Worm (Caenorhabditis elegans) whole organism, young adult: ENCODE results near the gene glt-1.

Experiments used
- B0261.1 ChIP-seq: sonication (generic microtip); optimal IDR thresholded peaks from 2 replicates; lab custom pipeline; 2016; ENCODE audit warnings: mild to moderate bottlenecking, missing genetic modification characterization, moderate library complexity, missing compliant biosample characterization
- C06A6.2 ChIP-seq: fragments of 200-800 bp; sonication (Bioruptor generic); conservative IDR thresholded peaks from 2 replicates; pipeline ENCODE4 v1.3.6; 2022; ENCODE audit warnings: missing genetic modification characterization, missing compliant biosample characterization
- F49E8.2 ChIP-seq: sonication (generic microtip); optimal IDR thresholded peaks from 3 replicates; lab custom pipeline; 2017; ENCODE audit warnings: missing genetic modification characterization, mild to moderate bottlenecking, missing compliant biosample characterization, antibody characterized with exemption, moderate library complexity; ENCODE audit not compliant: insufficient read depth
- F55B11.4 ChIP-seq: sonication (generic microtip); optimal IDR thresholded peaks from 2 replicates; lab custom pipeline; 2016; ENCODE audit warnings: missing compliant biosample characterization, missing genetic modification characterization, borderline replicate concordance; ENCODE audit not compliant: insufficient read depth
- Y56A3A.18 ChIP-seq: fragments of 200-800 bp; sonication (Bioruptor generic); IDR thresholded peaks from 2 replicates; pipeline ENCODE4 v1.3.6; 2022; ENCODE audit warnings: missing genetic modification reagents, missing genetic modification characterization, missing compliant biosample characterization
- Y79H2A.3 ChIP-seq: fragments of 200-800 bp; sonication (Bioruptor generic); conservative IDR thresholded peaks from 2 replicates; pipeline ENCODE4 v1.3.6; 2022; ENCODE audit warnings: missing genetic modification reagents, missing genetic modification characterization, missing compliant biosample characterization
- attf-5 ChIP-seq: fragments of 200-800 bp; sonication (Bioruptor generic); optimal IDR thresholded peaks from 2 replicates; lab custom pipeline; 2018; ENCODE audit warnings: mild to moderate bottlenecking, missing genetic modification characterization, missing compliant biosample characterization
- attf-6 ChIP-seq: fragments of 200-800 bp; sonication (Bioruptor generic); IDR thresholded peaks from 2 replicates; pipeline ENCODE4 v1.3.6; 2022; ENCODE audit warnings: missing genetic modification reagents, missing genetic modification characterization, missing compliant biosample characterization
- bed-1 ChIP-seq: fragments of 200-800 bp; sonication (Bioruptor generic); IDR thresholded peaks from 2 replicates; pipeline ENCODE4 v1.3.6; 2022; ENCODE audit warnings: missing genetic modification reagents, missing genetic modification characterization, missing compliant biosample characterization
- bed-2 ChIP-seq: fragments of 200-800 bp; sonication (Bioruptor generic); IDR thresholded peaks from 2 replicates; pipeline ENCODE4 v1.3.6; 2022; ENCODE audit warnings: missing genetic modification reagents, missing genetic modification characterization, missing compliant biosample characterization
- ccch-3 ChIP-seq: fragments of 200-800 bp; sonication (Bioruptor generic); optimal IDR thresholded peaks from 2 replicates; lab custom pipeline; 2018; ENCODE audit warnings: mild to moderate bottlenecking, missing genetic modification characterization, missing compliant biosample characterization
- cebp-1 ChIP-seq, 2 experiments: fragments of 200-800 bp in 1 of 2; sonication (Bioruptor generic) in 1 of 2; sonication (generic microtip) in 1 of 2; IDR thresholded peaks in 1 of 2; optimal IDR thresholded peaks in 1 of 2; 2 replicates each; pipeline versions ENCODE4 v1.3.6 to Lab custom; 2017 to 2022; ENCODE audit warnings: missing compliant biosample characterization in 2 of 2, missing genetic modification characterization in 2 of 2, mild to moderate bottlenecking in 1 of 2, missing genetic modification reagents in 1 of 2, moderate library complexity in 1 of 2
- ceh-91 ChIP-seq: fragments of 200-800 bp; sonication (Bioruptor generic); IDR thresholded peaks from 2 replicates; pipeline ENCODE4 v1.3.6; 2022; ENCODE audit warnings: missing genetic modification reagents, missing genetic modification characterization, missing compliant biosample characterization
- dox-1 ChIP-seq: fragments of 200-800 bp; sonication (Bioruptor generic); IDR thresholded peaks from 2 replicates; pipeline ENCODE4 v1.3.6; 2022; ENCODE audit warnings: missing genetic modification reagents, missing genetic modification characterization, missing compliant biosample characterization
- egrh-3 ChIP-seq: fragments of 200-800 bp; sonication (Bioruptor generic); IDR thresholded peaks from 2 replicates; pipeline ENCODE4 v1.3.6; 2022; ENCODE audit warnings: missing genetic modification reagents, missing genetic modification characterization, missing compliant biosample characterization
- hlh-12 ChIP-seq: sonication (generic microtip); optimal IDR thresholded peaks from 2 replicates; lab custom pipeline; 2016; ENCODE audit warnings: missing genetic modification characterization, missing compliant biosample characterization
- lag-1 ChIP-seq: fragments of 200-800 bp; sonication (Bioruptor generic); IDR thresholded peaks from 2 replicates; pipeline ENCODE4 v1.3.6; 2022; ENCODE audit warnings: missing genetic modification reagents, missing genetic modification characterization, missing compliant biosample characterization
- let-526 ChIP-seq: fragments of 200-800 bp; sonication (Bioruptor generic); IDR thresholded peaks from 2 replicates; pipeline ENCODE4 v1.3.6; 2022; ENCODE audit warnings: missing genetic modification reagents, missing genetic modification characterization, missing compliant biosample characterization
- lin-35 ChIP-seq, 3 experiments: fragments of 150-350 bp in 2 of 3; sonication (generic microtip) in 1 of 3; optimal IDR thresholded peaks; 2 replicates each; lab custom pipeline; 2014 to 2018; ENCODE audit warnings: missing biosample characterization in 3 of 3, missing genetic modification characterization in 3 of 3, missing genetic modification reagents in 3 of 3
- lir-1 ChIP-seq: fragments of 200-800 bp; sonication (Bioruptor generic); conservative IDR thresholded peaks from 2 replicates; pipeline ENCODE4 v1.3.6; 2022; ENCODE audit warnings: missing genetic modification reagents, missing genetic modification characterization, missing compliant biosample characterization
- lsl-1 ChIP-seq: fragments of 200-800 bp; sonication (Bioruptor generic); optimal IDR thresholded peaks from 2 replicates; lab custom pipeline; 2018; ENCODE audit warnings: mild to moderate bottlenecking, missing genetic modification characterization, moderate library complexity, missing compliant biosample characterization
- madf-6 ChIP-seq: fragments of 200-800 bp; sonication (Bioruptor generic); IDR thresholded peaks from 2 replicates; pipeline ENCODE4 v1.3.6; 2022; ENCODE audit warnings: missing genetic modification reagents, missing genetic modification characterization, missing compliant biosample characterization
- nfya-2 ChIP-seq: fragments of 200-800 bp; sonication (Bioruptor generic); IDR thresholded peaks from 2 replicates; pipeline ENCODE4 v1.3.6; 2022; ENCODE audit warnings: missing genetic modification reagents, missing genetic modification characterization, missing compliant biosample characterization
- nhr-80 ChIP-seq: sonication (generic microtip); optimal IDR thresholded peaks from 2 replicates; lab custom pipeline; 2016; ENCODE audit warnings: missing genetic modification characterization, missing compliant biosample characterization
- nhr-90 ChIP-seq: sonication (generic microtip); optimal IDR thresholded peaks from 2 replicates; lab custom pipeline; 2016; ENCODE audit warnings: missing genotype, mild to moderate bottlenecking, missing genetic modification characterization, missing compliant biosample characterization
- rcor-1 ChIP-seq: fragments of 200-800 bp; sonication (Bioruptor generic); IDR thresholded peaks from 2 replicates; pipeline ENCODE4 v1.3.6; 2022; ENCODE audit warnings: missing genetic modification reagents, missing genetic modification characterization, missing compliant biosample characterization
- sdz-38 ChIP-seq: sonication (generic microtip); optimal IDR thresholded peaks from 2 replicates; lab custom pipeline; 2016; ENCODE audit warnings: missing genotype, missing genetic modification characterization, missing compliant biosample characterization
- sea-2 ChIP-seq: fragments of 200-800 bp; sonication (Bioruptor generic); IDR thresholded peaks from 2 replicates; pipeline ENCODE4 v1.3.6; 2022; ENCODE audit warnings: missing genetic modification characterization, missing compliant biosample characterization
- snpc-1.3 ChIP-seq: sonication (generic microtip); optimal IDR thresholded peaks from 2 replicates; lab custom pipeline; 2017; ENCODE audit warnings: missing genetic modification characterization, mild to moderate bottlenecking, missing compliant biosample characterization, antibody characterized with exemption, moderate library complexity, missing genotype, missing genetic modification reagents; ENCODE audit not compliant: insufficient read depth
- somi-1 ChIP-seq: fragments of 200-800 bp; sonication (Bioruptor generic); optimal IDR thresholded peaks from 2 replicates; lab custom pipeline; 2018; ENCODE audit warnings: mild to moderate bottlenecking, missing genetic modification characterization, missing compliant biosample characterization
- tbx-9 ChIP-seq: sonication (generic microtip); optimal IDR thresholded peaks from 2 replicates; lab custom pipeline; 2016; ENCODE audit warnings: borderline replicate concordance, missing genetic modification characterization, inconsistent platforms, missing compliant biosample characterization
- unc-62 ChIP-seq: fragments of 150-350 bp; optimal IDR thresholded peaks from 2 replicates; lab custom pipeline; 2014; ENCODE audit warnings: missing biosample characterization, missing genetic modification reagents, missing genetic modification characterization
- zfh-2 ChIP-seq: fragments of 200-800 bp; sonication (Bioruptor generic); conservative IDR thresholded peaks from 2 replicates; pipeline ENCODE4 v1.3.6; 2022; ENCODE audit warnings: missing genetic modification reagents, missing genetic modification characterization, missing compliant biosample characterization
- zim-3 ChIP-seq: sonication (generic microtip); optimal IDR thresholded peaks from 2 replicates; lab custom pipeline; 2017; ENCODE audit warnings: mild to moderate bottlenecking, missing genetic modification characterization, moderate library complexity, missing compliant biosample characterization
- ztf-18 ChIP-seq: sonication (generic microtip); optimal IDR thresholded peaks from 2 replicates; lab custom pipeline; 2016; ENCODE audit warnings: missing genotype, mild to moderate bottlenecking, missing genetic modification characterization, missing compliant biosample characterization
- ztf-26 ChIP-seq: sonication (generic microtip); optimal IDR thresholded peaks from 2 replicates; lab custom pipeline; 2017; ENCODE audit warnings: missing genetic modification characterization, missing compliant biosample characterization
- ztf-28 ChIP-seq: fragments of 200-800 bp; sonication (Bioruptor generic); IDR thresholded peaks from 2 replicates; pipeline ENCODE4 v1.3.6; 2022; ENCODE audit warnings: missing genetic modification reagents, missing genetic modification characterization, missing compliant biosample characterization
- ztf-3 ChIP-seq: fragments of 200-800 bp; sonication (Bioruptor generic); optimal IDR thresholded peaks from 2 replicates; lab custom pipeline; 2018; ENCODE audit warnings: mild to moderate bottlenecking, missing genetic modification characterization, missing compliant biosample characterization

Gene glt-1

ce11 chrX:3488993-3489392 is 6.8 kb upstream of the glt-1 start, which contains the start of gene C12D12.3:
Gene C12D12.3 (plus strand): TSS chrX:3489293.
- TF ChIP-seq rcor-1 (GFP tag; lab: Robert Waterston, UW) (no peak), attf-6 (GFP tag; lab: Robert Waterston, UW) (no peak), F49E8.2 (tag; lab: Kevin White, UChicago) (no peak), nhr-90 (tag; lab: Kevin White, UChicago) (no peak), ztf-18 (no peak), B0261.1 (tag; lab: Kevin White, UChicago) (no peak), lsl-1 (GFP tag; lab: Kevin White, UChicago) (no peak), attf-5 (GFP tag; lab: Kevin White, UChicago) (no peak), sea-2 (GFP tag; lab: Robert Waterston, UW) (no peak), sdz-38 (tag; lab: Kevin White, UChicago) (no peak), hlh-12 (no peak)

DNA sequence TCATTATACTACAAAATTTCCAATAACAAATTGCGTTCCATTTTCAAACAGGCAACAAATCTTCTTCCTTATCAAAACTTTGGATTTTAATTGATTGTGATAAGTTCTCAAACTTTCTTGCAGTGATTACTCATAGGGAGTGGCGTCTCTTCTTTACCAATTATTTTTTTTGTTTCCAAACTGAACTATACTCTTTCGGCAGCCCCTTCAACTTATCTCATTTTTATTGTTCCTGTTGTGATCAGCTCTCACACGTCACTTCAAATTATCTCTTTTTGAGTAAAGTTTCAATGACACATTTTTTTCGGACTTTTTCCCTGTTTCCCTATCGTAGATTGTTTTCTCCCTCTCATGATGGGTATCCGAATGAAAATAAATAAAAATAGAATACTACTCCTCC is 3.4 kb upstream of the glt-1 start:
- no peak for TF ChIP-seq ztf-26 (tag; lab: Kevin White, UChicago)
- TF ChIP-seq attf-6 (GFP tag; lab: Robert Waterston, UW), result no peak
- no peak for TF ChIP-seq B0261.1 (tag; lab: Kevin White, UChicago)
- TF ChIP-seq lag-1 (GFP tag; lab: Robert Waterston, UW), result no peak
- TF ChIP-seq lir-1 (GFP tag; lab: Robert Waterston, UW), result no peak
- no peak for TF ChIP-seq bed-2 (GFP tag; lab: Robert Waterston, UW)
- no peak for TF ChIP-seq madf-6 (GFP tag; lab: Robert Waterston, UW)
- TF ChIP-seq egrh-3 (GFP tag; lab: Robert Waterston, UW), result no peak
- TF ChIP-seq Y56A3A.18 (GFP tag; lab: Robert Waterston, UW), result no peak
- no peak for TF ChIP-seq ztf-3

ce11 chrX:3494634-3495033 is 1.2 kb upstream of the glt-1 start:
- no peak for TF ChIP-seq ztf-28
- no peak for TF ChIP-seq Y79H2A.3 (GFP tag; lab: Robert Waterston, UW)
- no peak for TF ChIP-seq zfh-2 (GFP tag; lab: Robert Waterston, UW)
- no peak for TF ChIP-seq lin-35 (GFP tag; optimal IDR thresholded peaks at IDR 0.05; lab: Kevin White, UChicago)
- no peak for TF ChIP-seq zim-3 (tag; lab: Kevin White, UChicago)
- no peak for TF ChIP-seq dox-1 (GFP tag; lab: Robert Waterston, UW)

DNA sequence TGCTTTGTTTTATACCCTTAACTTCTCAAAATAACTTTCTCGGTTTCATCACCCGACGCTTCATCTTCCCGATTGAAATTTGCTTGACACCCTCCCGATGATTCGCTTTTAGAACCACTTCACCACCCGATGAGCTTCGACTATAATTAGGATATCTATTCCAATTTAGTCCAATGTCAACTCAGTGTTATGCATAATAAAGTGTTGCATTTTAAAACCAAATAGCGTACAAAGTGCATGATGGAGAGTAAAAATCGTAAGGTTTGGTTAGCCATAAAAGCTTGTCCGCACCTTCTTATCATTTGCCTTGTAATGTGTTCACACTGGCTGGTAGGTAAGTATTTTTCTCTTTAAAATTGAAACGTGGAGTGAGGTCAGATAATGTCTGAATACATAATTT is 3.1 kb downstream of the glt-1 start, which contains the start of gene C12D12.1:
C12D12.1 (plus strand) TSS at position 301 of the 400 bp plus-strand sequence.
- no peak for TF ChIP-seq C06A6.2 (GFP tag; lab: Robert Waterston, UW)
- TF ChIP-seq F55B11.4 (tag; lab: Kevin White, UChicago), result no peak

- no peak for TF ChIP-seq bed-1 (GFP tag; lab: Robert Waterston, UW)
- no peak for TF ChIP-seq unc-62
- peak; percentile 23 for TF ChIP-seq nhr-80 (tag; lab: Kevin White, UChicago)
- TF ChIP-seq ccch-3 (GFP tag; lab: Kevin White, UChicago), result no peak
- no peak for TF ChIP-seq tbx-9 (tag; lab: Kevin White, UChicago)
- TF ChIP-seq F49E8.2 (tag; lab: Kevin White, UChicago), result no peak
- no peak for TF ChIP-seq snpc-1.3 (tag; lab: Kevin White, UChicago)
- no peak for TF ChIP-seq somi-1 (GFP tag; lab: Kevin White, UChicago)
- TF ChIP-seq cebp-1 (GFP tag; IDR thresholded peaks at IDR 0.05; lab: Robert Waterston, UW), result no peak
- TF ChIP-seq cebp-1 (tag; optimal IDR thresholded peaks at IDR 0.05; lab: Kevin White, UChicago), result peak; percentile 22
- TF ChIP-seq ceh-91 (GFP tag; lab: Robert Waterston, UW), result no peak
- TF ChIP-seq dox-1 (GFP tag; lab: Robert Waterston, UW), result no peak
- no peak for TF ChIP-seq lir-1 (GFP tag; lab: Robert Waterston, UW)
- no peak for TF ChIP-seq nfya-2 (GFP tag; lab: Robert Waterston, UW)
- TF ChIP-seq let-526 (GFP tag; lab: Robert Waterston, UW), result no peak
Measured at ce11 chrX:3499867-3500266, 4.0 kb downstream of the glt-1 start.
